Fruit fly (Drosophila melanogaster) whole organism, pupa: ENCODE data around the gene PXo.

Experiments used
- CG10348 ChIP-seq: fragments of 200-800 bp; sonication (Bioruptor generic); IDR thresholded peaks from 2 replicates; pipeline ENCODE4 v1.3.6; 2022; ENCODE audit warnings: missing biosample characterization, missing genetic modification characterization
- CG12605 ChIP-seq: fragments of 200-800 bp; sonication (Bioruptor generic); IDR thresholded peaks from 2 replicates; pipeline ENCODE4 v1.3.6; 2022; ENCODE audit warnings: missing biosample characterization, missing genetic modification characterization
- CG13204 ChIP-seq: fragments of 200-800 bp; sonication (Bioruptor generic); optimal IDR thresholded peaks from 2 replicates; lab custom pipeline; 2018; ENCODE audit warnings: missing biosample characterization, mild to moderate bottlenecking, missing genetic modification characterization, moderate library complexity
- CG14655 ChIP-seq: fragments of 200-800 bp; sonication (Bioruptor generic); optimal IDR thresholded peaks from 3 replicates; lab custom pipeline; 2017; ENCODE audit warnings: mild to moderate bottlenecking, missing biosample characterization, missing genetic modification reagents, missing genetic modification characterization
- CG15710 ChIP-seq: fragments of 200-800 bp; sonication (Bioruptor generic); optimal IDR thresholded peaks from 2 replicates; lab custom pipeline; 2018; ENCODE audit warnings: missing biosample characterization, mild to moderate bottlenecking, missing genetic modification characterization, moderate library complexity
- CG17806 ChIP-seq: fragments of 200-800 bp; sonication (Bioruptor generic); optimal IDR thresholded peaks from 2 replicates; lab custom pipeline; 2018; ENCODE audit warnings: missing biosample characterization, mild to moderate bottlenecking, missing genetic modification characterization, moderate library complexity
- CG32121 ChIP-seq: fragments of 200-800 bp; sonication (Bioruptor generic); IDR thresholded peaks from 2 replicates; pipeline ENCODE4 v1.3.6; 2022; ENCODE audit warnings: missing biosample characterization, missing genetic modification characterization
- CG34367 ChIP-seq: fragments of 200-800 bp; sonication (Bioruptor generic); optimal IDR thresholded peaks from 2 replicates; lab custom pipeline; 2018; ENCODE audit warnings: missing biosample characterization, mild to moderate bottlenecking, missing genetic modification characterization
- CG4496 ChIP-seq: fragments of 200-800 bp; sonication (Bioruptor generic); IDR thresholded peaks from 3 replicates; pipeline ENCODE4 v1.3.6; 2022; ENCODE audit warnings: missing biosample characterization, missing genetic modification characterization
- CG8159 ChIP-seq: fragments of 200-800 bp; sonication (Bioruptor generic); optimal IDR thresholded peaks from 3 replicates; lab custom pipeline; 2018; ENCODE audit warnings: missing biosample characterization, mild to moderate bottlenecking, missing genetic modification characterization, moderate library complexity
- CG8301 ChIP-seq: fragments of 200-800 bp; sonication (Bioruptor generic); optimal IDR thresholded peaks from 2 replicates; lab custom pipeline; 2018; ENCODE audit warnings: missing biosample characterization, mild to moderate bottlenecking, missing genetic modification characterization
- CG9948 ChIP-seq: fragments of 200-800 bp; sonication (Bioruptor generic); optimal IDR thresholded peaks from 2 replicates; lab custom pipeline; 2018; ENCODE audit warnings: missing biosample characterization, mild to moderate bottlenecking, missing genetic modification characterization, moderate library complexity
- D1 ChIP-seq: fragments of 200-800 bp; sonication (Bioruptor generic); optimal IDR thresholded peaks from 2 replicates; lab custom pipeline; 2018; ENCODE audit warnings: missing biosample characterization, mild to moderate bottlenecking, missing genetic modification characterization, moderate library complexity
- EcR ChIP-seq: fragments of 200-800 bp; sonication (Bioruptor generic); optimal IDR thresholded peaks from 3 replicates; lab custom pipeline; 2019; ENCODE audit warnings: missing biosample characterization, missing genetic modification characterization, mild to moderate bottlenecking, moderate library complexity, missing genetic modification reagents
- Ets98B ChIP-seq: fragments of 200-800 bp; sonication (Bioruptor generic); IDR thresholded peaks from 2 replicates; pipeline ENCODE4 v1.3.6; 2022; ENCODE audit warnings: missing biosample characterization, missing genetic modification characterization
- Pif1A ChIP-seq: fragments of 200-800 bp; sonication (Bioruptor generic); optimal IDR thresholded peaks from 3 replicates; lab custom pipeline; 2016; ENCODE audit warnings: missing biosample characterization, missing genetic modification characterization
- Pif1B ChIP-seq: fragments of 200-800 bp; sonication (Bioruptor generic); optimal IDR thresholded peaks from 3 replicates; lab custom pipeline; 2016; ENCODE audit warnings: missing biosample characterization, missing genetic modification characterization
- Snoo ChIP-seq: fragments of 200-800 bp; sonication (Bioruptor generic); optimal IDR thresholded peaks from 3 replicates; lab custom pipeline; 2017; ENCODE audit warnings: missing biosample characterization, mild to moderate bottlenecking, missing genetic modification characterization, inconsistent platforms
- fd96Ca ChIP-seq: fragments of 200-800 bp; sonication (Bioruptor generic); IDR thresholded peaks from 3 replicates; pipeline ENCODE4 v1.3.6; 2022; ENCODE audit warnings: missing biosample characterization, missing genetic modification characterization
- gl ChIP-seq: fragments of 200-800 bp; sonication (Bioruptor generic); optimal IDR thresholded peaks from 2 replicates; lab custom pipeline; 2018; ENCODE audit warnings: missing biosample characterization, mild to moderate bottlenecking, missing genetic modification characterization
- rn ChIP-seq: fragments of 200-800 bp; sonication (Bioruptor generic); IDR thresholded peaks from 2 replicates; pipeline ENCODE4 v1.3.6; 2022; ENCODE audit warnings: missing biosample characterization, missing genetic modification characterization

The PXo gene

dm6 chr3L:5940431-5940830, 19.3 kb upstream of the PXo start:
- TF ChIP-seq Ets98B (GFP tag; lab: Robert Waterston, UW) (0 out of 2 replicates have a peak, but pooled peaks have one; percentile 19), Pif1B (no peak), Pif1A (GFP tag; lab: Kevin White, UChicago) (no peak), CG17806 (tag; lab: Kevin White, UChicago) (no peak), CG14655 (GFP tag; lab: Kevin White, UChicago) (peak; percentile 33), D1 (tag; lab: Kevin White, UChicago) (no peak), EcR (GFP tag; lab: Kevin White, UChicago) (no peak), CG13204 (GFP tag; lab: Kevin White, UChicago) (no peak), CG15710 (no peak), CG32121 (GFP tag; lab: Robert Waterston, UW) (0 out of 2 replicates have a peak, but pooled peaks have one; percentile 18), CG8301 (tag; lab: Kevin White, UChicago) (peak; percentile 11), CG9948 (peak; percentile 21), CG4496 (GFP tag; lab: Robert Waterston, UW) (0 out of 3 replicates have a peak, but pooled peaks have one; percentile 15)

DNA sequence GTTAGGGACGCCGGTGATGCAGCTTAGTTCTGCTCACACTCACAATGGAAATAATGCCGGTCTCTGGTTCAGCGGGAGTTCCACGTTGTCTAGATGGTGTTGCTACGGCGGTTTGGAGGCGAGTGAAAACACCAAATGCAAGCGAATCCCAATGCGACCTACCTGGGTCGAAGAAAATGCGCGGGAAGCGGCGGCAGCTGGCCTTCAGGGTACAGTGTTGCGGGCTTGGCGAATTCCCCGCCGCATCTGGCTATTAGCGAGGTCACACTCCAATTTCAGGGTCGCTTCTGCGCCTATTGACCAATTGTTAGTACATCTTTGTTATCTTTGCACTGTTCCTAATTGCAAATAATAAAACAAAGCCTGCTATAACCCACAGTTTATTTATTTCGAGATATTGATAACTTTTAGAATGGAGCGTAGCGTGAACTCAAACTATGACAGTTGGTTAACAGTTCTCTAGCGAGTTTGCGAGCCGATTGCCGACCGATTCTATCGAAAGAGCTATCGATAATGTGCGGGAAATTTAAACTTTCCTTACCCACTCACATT, 11.3 kb upstream of the PXo start, which contains the start of gene Rcc1:
TSS of gene Rcc1 (minus strand) at position 411 of the 552 bp plus-strand sequence.
- TF ChIP-seq CG8159 (tag; lab: Kevin White, UChicago) (peak; percentile 11), CG32121 (GFP tag; lab: Robert Waterston, UW) (no peak), CG34367 (tag; lab: Kevin White, UChicago) (no peak), gl (tag; lab: Kevin White, UChicago) (no peak), CG10348 (GFP tag; lab: Robert Waterston, UW) (no peak)

DNA sequence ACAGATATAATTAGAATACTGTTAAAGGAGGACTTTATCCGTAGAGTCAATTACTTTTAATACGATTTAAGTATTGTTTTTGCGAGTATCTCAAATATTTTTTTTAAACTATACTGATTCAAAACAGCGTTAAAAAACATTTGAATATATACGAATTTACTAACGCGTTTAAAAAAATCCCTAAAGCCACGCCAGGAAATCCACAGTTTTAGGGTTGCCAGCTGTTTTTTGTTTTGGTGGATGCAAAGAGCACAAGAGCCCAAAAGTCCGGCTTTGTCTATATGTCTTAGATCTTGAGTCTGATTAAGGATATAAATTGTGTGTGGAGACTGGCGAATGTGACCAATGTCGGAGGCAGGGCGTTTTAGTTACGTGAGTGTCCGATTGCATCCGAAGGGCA, 6.4 kb upstream of the PXo start:
- TF ChIP-seq CG17806 (tag; lab: Kevin White, UChicago) (no peak), CG9948 (no peak), gl (tag; lab: Kevin White, UChicago) (no peak), rn (no peak), CG34367 (tag; lab: Kevin White, UChicago) (no peak), Pif1A (GFP tag; lab: Kevin White, UChicago) (no peak), Ets98B (GFP tag; lab: Robert Waterston, UW) (no peak), CG4496 (GFP tag; lab: Robert Waterston, UW) (no peak), CG8301 (tag; lab: Kevin White, UChicago) (no peak), Pif1B (no peak), CG32121 (GFP tag; lab: Robert Waterston, UW) (no peak), CG12605 (GFP tag; lab: Robert Waterston, UW) (no peak), D1 (tag; lab: Kevin White, UChicago) (no peak), CG14655 (GFP tag; lab: Kevin White, UChicago) (no peak), CG8159 (tag; lab: Kevin White, UChicago) (no peak), CG10348 (GFP tag; lab: Robert Waterston, UW) (no peak), Snoo (tag; lab: Kevin White, UChicago) (no peak)

dm6 chr3L:5926015-5926988, 5.2 kb upstream of the PXo start:
- TF ChIP-seq fd96Ca (GFP tag; lab: Robert Waterston, UW) (peak; percentile 12; the same call in 1 of the 3 replicates), Snoo (tag; lab: Kevin White, UChicago) (peak; percentile 20), Ets98B (GFP tag; lab: Robert Waterston, UW) (peak; percentile 60; the same call in 1 of the 2 replicates), D1 (tag; lab: Kevin White, UChicago) (no peak), CG4496 (GFP tag; lab: Robert Waterston, UW) (peak; percentile 66; the same call in 2 of the 3 replicates), CG14655 (GFP tag; lab: Kevin White, UChicago) (no peak), CG8159 (tag; lab: Kevin White, UChicago) (no peak), Pif1B (peak; percentile 34), EcR (GFP tag; lab: Kevin White, UChicago) (peak; percentile 55), gl (tag; lab: Kevin White, UChicago) (no peak), CG15710 (peak; percentile 5), CG34367 (tag; lab: Kevin White, UChicago) (no peak), CG9948 (no peak), CG10348 (GFP tag; lab: Robert Waterston, UW) (no peak), CG17806 (tag; lab: Kevin White, UChicago) (no peak), CG12605 (GFP tag; lab: Robert Waterston, UW) (peak; percentile 12; the same call in 1 of the 2 replicates), CG32121 (GFP tag; lab: Robert Waterston, UW) (peak; percentile 68), Pif1A (GFP tag; lab: Kevin White, UChicago) (peak; percentile 23), CG8301 (tag; lab: Kevin White, UChicago) (peak; percentile 13), rn (no peak), CG13204 (GFP tag; lab: Kevin White, UChicago) (no peak)

dm6 chr3L:5923646-5924122, 2.6 kb upstream of the PXo start, which contains the start of gene CG33523:
CG33523 (plus strand) TSS chr3L:5923862.
- TF ChIP-seq CG32121 (GFP tag; lab: Robert Waterston, UW) (0 out of 2 replicates have a peak, but pooled peaks have one; percentile 19), CG15710 (no peak), CG8159 (tag; lab: Kevin White, UChicago) (no peak)
